Worm (Caenorhabditis elegans): ENCODE data around the gene coq-5.

The coq-5 gene

DNA sequence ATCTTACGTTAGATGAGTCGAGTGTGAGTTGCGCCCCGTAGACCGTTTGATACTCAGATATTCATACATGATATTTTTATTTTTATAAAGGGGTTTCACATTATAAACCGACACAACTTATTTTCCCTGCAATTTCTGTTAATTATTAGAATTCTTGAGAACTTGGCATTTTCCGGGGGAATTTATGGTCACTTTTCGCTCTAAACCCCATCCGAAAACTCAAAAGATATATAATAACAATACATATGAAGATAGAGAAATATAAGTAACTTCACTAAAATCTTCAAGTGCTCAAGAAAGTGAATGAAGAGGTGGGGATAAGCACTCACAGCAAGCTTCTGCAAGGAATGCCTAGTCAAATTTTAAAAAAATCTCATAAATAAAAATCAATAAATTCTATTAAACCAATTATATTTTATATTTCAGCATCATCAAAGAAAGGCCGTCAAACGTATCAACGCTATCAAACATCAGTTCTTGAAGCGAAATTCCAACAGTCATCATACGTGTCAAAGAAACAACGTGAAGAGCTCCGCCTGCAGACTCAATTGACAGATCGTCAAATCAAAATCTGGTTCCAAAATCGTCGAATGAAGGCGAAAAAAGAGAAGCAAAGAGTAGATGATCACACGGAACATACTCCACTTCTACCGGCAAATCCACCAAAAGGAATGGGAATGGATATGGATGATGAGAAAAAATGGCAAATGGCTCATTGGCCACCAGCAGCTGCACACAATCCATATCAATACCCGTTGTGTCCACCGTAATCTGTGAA is 42.5 kb downstream of the coq-5 start:
- TF ChIP-seq him-1 (tag; optimal IDR thresholded peaks at IDR 0.05): no peak
- no peak for TF ChIP-seq dao-5 (tag; optimal IDR thresholded peaks at IDR 0.05)

- no peak for TF ChIP-seq W03F9.2 (tag; optimal IDR thresholded peaks at IDR 0.05)
- TF ChIP-seq dao-5 (tag; optimal IDR thresholded peaks at IDR 0.05): no peak
- no peak for TF ChIP-seq him-1 (tag; optimal IDR thresholded peaks at IDR 0.05)
Measured at ce11 chrIII:7815056-7815366, 43.2 kb downstream of the coq-5 start.

DNA sequence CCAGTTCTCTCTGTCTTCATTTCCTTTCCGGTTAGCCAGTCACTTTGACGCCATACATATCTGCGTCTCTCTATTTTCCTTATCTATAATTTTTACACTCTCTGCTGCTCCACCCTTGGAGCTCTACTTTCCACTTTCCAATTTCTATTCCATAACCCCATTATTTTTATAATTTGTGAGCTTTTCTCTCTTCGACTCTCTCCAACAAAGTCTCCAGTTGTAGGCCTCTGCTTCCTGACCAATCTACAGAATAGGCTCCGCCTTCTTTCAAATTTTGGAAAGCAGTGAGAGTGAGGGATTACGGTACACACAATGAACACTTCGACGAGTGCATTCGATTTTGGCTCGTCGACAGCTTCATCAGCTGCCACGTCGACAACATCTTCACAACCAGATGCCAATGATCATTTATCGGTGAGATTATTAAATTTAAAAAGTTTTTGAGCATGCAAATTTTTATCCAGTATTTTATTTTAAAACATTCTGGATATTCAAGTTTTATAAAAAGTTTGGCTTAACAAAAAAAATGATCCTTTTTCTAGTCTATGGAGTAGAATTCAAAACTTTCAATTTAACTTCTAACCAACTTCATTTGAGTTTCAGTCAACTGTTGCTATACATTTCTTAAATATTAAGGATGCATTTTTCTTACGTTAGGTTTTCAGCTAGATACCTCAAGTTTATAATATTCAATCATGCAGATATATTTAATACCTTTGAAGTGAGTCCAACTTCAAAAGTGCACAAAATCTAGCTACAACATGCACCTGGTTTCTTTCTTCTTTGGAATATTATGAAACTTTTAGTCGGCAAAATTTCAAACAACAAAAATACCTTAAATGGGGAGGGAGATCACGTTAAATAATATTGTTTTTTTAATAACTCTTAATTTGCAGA is 43.9 kb downstream of the coq-5 start, which contains the start of gene egl-5:
egl-5 (plus strand) TSS at position 216 of the 897 bp plus-strand sequence.
- TF ChIP-seq W03F9.2 (tag; optimal IDR thresholded peaks at IDR 0.05) (no peak), him-1 (tag; optimal IDR thresholded peaks at IDR 0.05) (no peak), dao-5 (tag; optimal IDR thresholded peaks at IDR 0.05) (no peak)

- TF ChIP-seq dao-5 (tag; optimal IDR thresholded peaks at IDR 0.05) (no peak), W03F9.2 (tag; optimal IDR thresholded peaks at IDR 0.05) (no peak), him-1 (tag; optimal IDR thresholded peaks at IDR 0.05) (no peak)
Measured at ce11 chrIII:7812208-7812880, 45.9 kb downstream of the coq-5 start.

- no peak for TF ChIP-seq W03F9.2 (tag; optimal IDR thresholded peaks at IDR 0.05)
- TF ChIP-seq dao-5 (tag; optimal IDR thresholded peaks at IDR 0.05): no peak
- TF ChIP-seq him-1 (tag; optimal IDR thresholded peaks at IDR 0.05): no peak
Measured at ce11 chrIII:7809033-7809432, 49.2 kb downstream of the coq-5 start.
